Fruit fly (Drosophila melanogaster) whole organism, pupa: Measurements from ENCODE around the gene Mocs1.

Experiments used
- CG10348 ChIP-seq: fragments of 200-800 bp; sonication (Bioruptor generic); IDR thresholded peaks from 2 replicates; pipeline ENCODE4 v1.3.6; 2022; ENCODE audit warnings: missing biosample characterization, missing genetic modification characterization
- CG12605 ChIP-seq: fragments of 200-800 bp; sonication (Bioruptor generic); IDR thresholded peaks from 2 replicates; pipeline ENCODE4 v1.3.6; 2022; ENCODE audit warnings: missing biosample characterization, missing genetic modification characterization
- CG32121 ChIP-seq: fragments of 200-800 bp; sonication (Bioruptor generic); IDR thresholded peaks from 2 replicates; pipeline ENCODE4 v1.3.6; 2022; ENCODE audit warnings: missing biosample characterization, missing genetic modification characterization
- CG34367 ChIP-seq: fragments of 200-800 bp; sonication (Bioruptor generic); optimal IDR thresholded peaks from 2 replicates; lab custom pipeline; 2018; ENCODE audit warnings: missing biosample characterization, mild to moderate bottlenecking, missing genetic modification characterization
- CG8301 ChIP-seq: fragments of 200-800 bp; sonication (Bioruptor generic); optimal IDR thresholded peaks from 2 replicates; lab custom pipeline; 2018; ENCODE audit warnings: missing biosample characterization, mild to moderate bottlenecking, missing genetic modification characterization
- Ets98B ChIP-seq: fragments of 200-800 bp; sonication (Bioruptor generic); IDR thresholded peaks from 2 replicates; pipeline ENCODE4 v1.3.6; 2022; ENCODE audit warnings: missing biosample characterization, missing genetic modification characterization
- Pif1B ChIP-seq: fragments of 200-800 bp; sonication (Bioruptor generic); optimal IDR thresholded peaks from 3 replicates; lab custom pipeline; 2016; ENCODE audit warnings: missing biosample characterization, missing genetic modification characterization
- fd96Ca ChIP-seq: fragments of 200-800 bp; sonication (Bioruptor generic); IDR thresholded peaks from 3 replicates; pipeline ENCODE4 v1.3.6; 2022; ENCODE audit warnings: missing biosample characterization, missing genetic modification characterization

DNA sequence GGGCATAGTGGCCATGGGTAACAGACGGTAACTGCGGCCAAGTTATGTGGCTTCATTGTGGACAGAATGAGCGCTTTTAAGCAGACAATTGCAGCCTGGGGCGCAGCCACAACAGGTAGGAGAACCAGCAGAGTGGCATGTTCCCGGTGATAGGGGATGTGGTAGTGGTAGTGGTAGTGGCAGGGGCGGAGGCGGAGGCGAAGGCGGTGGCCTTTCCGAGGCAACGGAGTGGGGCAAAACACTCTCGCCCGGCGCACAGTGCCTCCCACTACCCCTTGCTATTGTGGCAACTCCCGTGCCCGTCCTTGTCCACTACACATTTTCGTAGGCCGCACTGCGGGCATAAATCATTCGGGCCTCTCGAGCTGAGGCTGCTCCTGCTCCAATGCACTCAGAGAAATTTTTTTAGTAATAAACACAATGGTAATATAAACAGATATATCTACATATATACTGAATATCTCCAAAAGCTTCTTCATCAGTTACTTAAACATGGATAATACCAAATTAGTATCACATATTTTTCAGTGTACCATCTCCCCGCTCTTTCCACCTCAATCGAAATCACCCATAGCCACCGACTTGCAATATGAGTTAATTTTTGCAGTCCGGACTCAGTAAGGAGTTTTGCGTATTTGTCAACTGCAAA, 36.9 kb upstream of the Mocs1 start:
- TF ChIP-seq Pif1B (GFP tag; lab: Kevin White, UChicago) = peak; percentile 66
- peak; percentile 76 for TF ChIP-seq Ets98B (GFP tag; lab: Robert Waterston, UW)
- peak; percentile 70 for TF ChIP-seq CG8301
- peak; percentile 73 for TF ChIP-seq CG12605 (GFP tag; lab: Robert Waterston, UW)
- no peak for TF ChIP-seq CG10348 (GFP tag; lab: Robert Waterston, UW)
- TF ChIP-seq CG34367 (tag; lab: Kevin White, UChicago) = peak; percentile 74
- TF ChIP-seq CG32121 = peak; percentile 66
- peak; percentile 74 for TF ChIP-seq fd96Ca (GFP tag; lab: Robert Waterston, UW)
